Fruit fly (Drosophila melanogaster): ENCODE data around the gene Mgat4b.
A peak's percentile ranks its signal among the peaks of the same experiment; 100 is the strongest.

The Mgat4b gene

dm6 chr3L:14781082-14781862, 12.2 kb upstream of the Mgat4b start (continued):
- TF ChIP-seq eg (GFP tag; IDR thresholded peaks at IDR 0.05) (peak; percentile 68), CG6854 (GFP tag; optimal IDR thresholded peaks at IDR 0.05) (peak; percentile 89), CG8319 (GFP tag; optimal IDR thresholded peaks at IDR 0.05) (peak; percentile 55), CG6276 (GFP tag; optimal IDR thresholded peaks at IDR 0.05) (peak; percentile 52), CG3919 (GFP tag; optimal IDR thresholded peaks at IDR 0.05) (peak; percentile 67), CG7368 (GFP tag; optimal IDR thresholded peaks at IDR 0.05) (no peak), CG8632 (GFP tag; optimal IDR thresholded peaks at IDR 0.05) (peak; percentile 75), Eip78C (GFP tag) (peak; percentile 87), CG11762 (GFP tag; optimal IDR thresholded peaks at IDR 0.05; ENCODE audit: insufficient read depth) (peak; percentile 53), CG6808 (GFP tag; optimal IDR thresholded peaks at IDR 0.05) (peak; percentile 78), Sox102F (GFP tag; optimal IDR thresholded peaks at IDR 0.05) (peak; percentile 38), Ets96B (tag; optimal IDR thresholded peaks at IDR 0.05) (peak; percentile 5), Eip93F (GFP tag; optimal IDR thresholded peaks at IDR 0.05) (no peak), fd85E (GFP tag; optimal IDR thresholded peaks at IDR 0.05) (peak; percentile 19), Eip75B (GFP tag; optimal IDR thresholded peaks at IDR 0.05) (peak; percentile 62), CG6792 (GFP tag; optimal IDR thresholded peaks at IDR 0.05) (peak; percentile 65), CG6163 (GFP tag; IDR thresholded peaks at IDR 0.05) (peak; percentile 80), OdsH (GFP tag; optimal IDR thresholded peaks at IDR 0.05) (peak; percentile 63), Sox14 (GFP tag; optimal IDR thresholded peaks at IDR 0.05) (peak; percentile 54), cyc (GFP tag; optimal IDR thresholded peaks at IDR 0.05) (peak; percentile 59), fd59A (GFP tag; optimal IDR thresholded peaks at IDR 0.05) (no peak), CG11902 (GFP tag; optimal IDR thresholded peaks at IDR 0.05) (peak; percentile 53), CG10669 (GFP tag; optimal IDR thresholded peaks at IDR 0.05) (peak; percentile 43), CG31627 (GFP tag; optimal IDR thresholded peaks at IDR 0.05) (peak; percentile 57), CG9139 (GFP tag; optimal IDR thresholded peaks at IDR 0.05) (peak; percentile 84), achi (GFP tag; optimal IDR thresholded peaks at IDR 0.05) (peak; percentile 53), CG11294 (GFP tag; IDR thresholded peaks at IDR 0.05) (no peak), Smox (GFP tag; optimal IDR thresholded peaks at IDR 0.05) (no peak), Gug (GFP tag; IDR thresholded peaks at IDR 0.05) (no peak), acj6 (GFP tag; optimal IDR thresholded peaks at IDR 0.05) (peak; percentile 63), CG32006 (GFP tag; optimal IDR thresholded peaks at IDR 0.05) (peak; percentile 82), Lpt (GFP tag; optimal IDR thresholded peaks at IDR 0.05) (peak; percentile 82), CG10631 (GFP tag; optimal IDR thresholded peaks at IDR 0.05) (peak; percentile 66), lz (GFP tag; optimal IDR thresholded peaks at IDR 0.05) (peak; percentile 52), dac (GFP tag; optimal IDR thresholded peaks at IDR 0.05) (no peak)

- peak; percentile 92 for TF ChIP-seq fkh (GFP tag; optimal IDR thresholded peaks at IDR 0.05)
- peak; percentile 28 for TF ChIP-seq CG16779 (tag; optimal IDR thresholded peaks at IDR 0.05)
- peak; percentile 21 for TF ChIP-seq vri (GFP tag; optimal IDR thresholded peaks at IDR 0.05)
- TF ChIP-seq CG6163 (GFP tag; IDR thresholded peaks at IDR 0.05), result no peak
- peak; percentile 52 for TF ChIP-seq svp (GFP tag)
Observed at dm6 chr3L:14780187-14780586, 11.1 kb upstream of the Mgat4b start.

dm6 chr3L:14779289-14779688, 10.2 kb upstream of the Mgat4b start:
- TF ChIP-seq Hr39 (GFP tag; optimal IDR thresholded peaks at IDR 0.05) (no peak), Eip78C (GFP tag) (peak; percentile 41), svp (GFP tag) (peak; percentile 88), Sox14 (GFP tag; optimal IDR thresholded peaks at IDR 0.05) (no peak)
